Worm (Caenorhabditis elegans): ENCODE data around the gene F55B11.3.

F55B11.3 gene

DNA sequence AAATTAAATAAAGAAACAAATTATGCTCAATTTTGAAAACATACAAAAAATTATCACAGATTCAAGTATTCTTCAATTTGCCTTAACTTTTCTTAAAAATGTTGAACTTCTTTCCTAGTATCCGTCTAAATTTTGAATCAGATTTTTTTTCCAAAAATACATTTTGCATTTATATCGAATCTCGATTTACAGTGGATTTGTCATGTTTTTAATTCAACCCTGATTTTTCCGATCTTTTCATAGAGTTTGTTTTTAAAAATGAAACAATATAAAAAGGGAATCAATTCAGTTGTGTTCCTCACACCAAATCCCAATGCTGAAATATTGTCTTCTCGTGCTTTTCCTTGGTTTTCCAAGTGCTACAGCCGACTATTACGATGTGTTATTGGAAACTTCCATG, at the start of gene F55B11.3:
TSS of gene F55B11.3 (plus strand) at position 301 of the 400 bp plus-strand sequence.
- TF ChIP-seq fkh-10 (GFP tag; optimal IDR thresholded peaks at IDR 0.05) (no peak), sox-2 (GFP tag; IDR thresholded peaks at IDR 0.05) (no peak), T23F11.4 (GFP tag; optimal IDR thresholded peaks at IDR 0.05) (no peak), hlh-6 (tag; optimal IDR thresholded peaks at IDR 0.05) (no peak), nhr-11 (tag; optimal IDR thresholded peaks at IDR 0.05) (no peak), ceh-48 (tag; optimal IDR thresholded peaks at IDR 0.05) (no peak), sox-4 (tag; optimal IDR thresholded peaks at IDR 0.05) (no peak), ceh-14 (tag; optimal IDR thresholded peaks at IDR 0.05) (no peak), lin-11 (tag; optimal IDR thresholded peaks at IDR 0.05) (no peak), ceh-18 (tag; optimal IDR thresholded peaks at IDR 0.05) (no peak), C38D4.7 (GFP tag; optimal IDR thresholded peaks at IDR 0.05) (no peak), K02D7.2 (tag; optimal IDR thresholded peaks at IDR 0.05) (no peak), unc-3 (GFP tag; conservative IDR thresholded peaks at IDR 0.05) (no peak), unc-3 (tag; optimal IDR thresholded peaks at IDR 0.05) (no peak), fkh-6 (tag; optimal IDR thresholded peaks at IDR 0.05) (no peak), eyg-1 (tag; optimal IDR thresholded peaks at IDR 0.05) (no peak), hlh-15 (tag; optimal IDR thresholded peaks at IDR 0.05) (no peak), C08G9.2 (tag; optimal IDR thresholded peaks at IDR 0.05) (no peak), rnt-1 (tag; optimal IDR thresholded peaks at IDR 0.05) (no peak)

DNA sequence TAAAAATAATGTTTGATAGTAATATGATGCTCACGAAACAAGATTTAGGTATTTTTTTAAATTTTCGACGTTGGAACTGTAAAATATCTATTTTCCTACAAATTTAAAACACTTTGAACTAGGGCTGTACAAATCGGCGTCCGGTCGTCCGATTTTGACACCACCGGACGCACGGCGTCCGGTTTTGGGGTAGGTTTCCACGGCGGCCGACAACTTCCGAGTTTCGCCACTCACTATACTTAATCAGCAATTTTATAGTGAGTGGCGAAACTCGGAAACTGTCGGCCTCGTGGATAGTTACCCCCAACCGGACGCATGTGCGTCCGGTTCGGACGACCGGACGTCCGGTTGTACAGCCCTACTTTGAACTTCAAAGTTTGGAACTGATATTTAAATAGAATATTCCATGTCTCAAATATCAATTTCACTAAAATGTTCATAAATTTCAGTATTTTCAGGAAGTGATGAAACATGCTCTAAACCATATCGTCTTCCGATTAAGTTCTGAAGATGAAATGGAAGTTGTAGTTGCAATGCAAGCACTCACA, 47.2 kb upstream of the F55B11.3 start:
- no peak for TF ChIP-seq tbx-7 (tag; optimal IDR thresholded peaks at IDR 0.05)
- TF ChIP-seq unc-3 (GFP tag; conservative IDR thresholded peaks at IDR 0.05), result no peak
- no peak for TF ChIP-seq unc-3 (tag; optimal IDR thresholded peaks at IDR 0.05)
- no peak for TF ChIP-seq sox-2 (GFP tag; IDR thresholded peaks at IDR 0.05)
- TF ChIP-seq fax-1 (tag; optimal IDR thresholded peaks at IDR 0.05), result no peak
- TF ChIP-seq rnt-1 (tag; optimal IDR thresholded peaks at IDR 0.05), result no peak
- no peak for TF ChIP-seq pax-1 (tag; optimal IDR thresholded peaks at IDR 0.05)
- TF ChIP-seq ceh-24 (tag; optimal IDR thresholded peaks at IDR 0.05), result no peak
- no peak for TF ChIP-seq pha-4 (tag; optimal IDR thresholded peaks at IDR 0.05)
- no peak for TF ChIP-seq ceh-30 (tag; optimal IDR thresholded peaks at IDR 0.05)
- TF ChIP-seq ttx-3 (tag; optimal IDR thresholded peaks at IDR 0.05), result no peak
- no peak for TF ChIP-seq K02D7.2 (tag; optimal IDR thresholded peaks at IDR 0.05)
- TF ChIP-seq nhr-11 (tag; optimal IDR thresholded peaks at IDR 0.05), result no peak
- TF ChIP-seq ahr-1 (tag; optimal IDR thresholded peaks at IDR 0.05), result no peak
- TF ChIP-seq ceh-45 (GFP tag; IDR thresholded peaks at IDR 0.05), result no peak
- TF ChIP-seq ceh-34 (tag; optimal IDR thresholded peaks at IDR 0.05), result no peak
- no peak for TF ChIP-seq ets-4 (tag; optimal IDR thresholded peaks at IDR 0.05)

DNA sequence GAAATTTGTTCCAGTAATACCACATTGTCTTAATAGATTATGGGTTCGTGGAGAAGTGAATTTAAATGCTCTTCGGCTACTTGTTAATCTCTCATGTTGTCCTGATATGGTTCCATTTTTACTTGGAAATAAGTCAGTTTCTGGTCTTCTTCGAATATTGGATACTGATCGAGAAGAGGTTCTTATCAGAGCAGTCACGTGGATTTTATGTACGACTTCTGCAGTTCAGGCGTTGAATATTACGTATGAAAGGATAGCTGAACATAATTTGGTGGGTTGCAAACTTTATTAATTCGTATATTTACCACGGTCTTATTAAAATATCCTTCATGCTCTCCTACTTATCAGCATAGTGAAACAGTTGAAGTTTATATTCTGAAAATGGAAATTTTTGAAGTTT, 46.6 kb upstream of the F55B11.3 start:
- TF ChIP-seq ref-2 (tag; optimal IDR thresholded peaks at IDR 0.05), result no peak
- no peak for TF ChIP-seq hlh-13 (GFP tag; optimal IDR thresholded peaks at IDR 0.05)
- no peak for TF ChIP-seq F13H6.1 (tag; optimal IDR thresholded peaks at IDR 0.05)
- TF ChIP-seq C38D4.7 (GFP tag; optimal IDR thresholded peaks at IDR 0.05), result no peak
- no peak for TF ChIP-seq ceh-19 (GFP tag; optimal IDR thresholded peaks at IDR 0.05)
- no peak for TF ChIP-seq unc-3 (GFP tag; conservative IDR thresholded peaks at IDR 0.05)
- no peak for TF ChIP-seq unc-3 (tag; optimal IDR thresholded peaks at IDR 0.05)
- no peak for TF ChIP-seq lim-6 (tag; optimal IDR thresholded peaks at IDR 0.05)

DNA sequence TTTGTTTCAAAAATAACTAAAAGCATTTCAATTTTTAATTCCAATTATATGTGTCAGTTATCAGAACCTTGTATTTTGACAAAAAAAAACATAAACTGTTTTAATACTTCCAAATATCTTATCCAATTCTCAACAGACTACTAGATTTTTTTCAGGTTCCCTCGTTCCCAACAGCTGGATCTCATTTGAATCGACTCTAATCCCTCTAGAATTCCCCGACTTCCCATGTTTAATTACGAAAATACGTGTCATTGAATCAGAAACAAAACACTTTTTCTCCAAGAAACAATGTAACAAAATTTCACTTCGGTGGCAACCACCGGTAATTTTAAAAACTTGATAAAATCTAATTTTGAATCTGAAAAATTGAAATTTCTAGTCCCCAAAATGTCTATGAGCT, 45.3 kb upstream of the F55B11.3 start:
- TF ChIP-seq hlh-13 (GFP tag; optimal IDR thresholded peaks at IDR 0.05), result no peak
- no peak for TF ChIP-seq ceh-22 (tag; optimal IDR thresholded peaks at IDR 0.05)
- TF ChIP-seq pha-4 (tag; optimal IDR thresholded peaks at IDR 0.05), result no peak
- TF ChIP-seq hlh-6 (tag; optimal IDR thresholded peaks at IDR 0.05), result no peak
- TF ChIP-seq tbx-7 (tag; optimal IDR thresholded peaks at IDR 0.05), result no peak
- no peak for TF ChIP-seq lim-6 (tag; optimal IDR thresholded peaks at IDR 0.05)
- no peak for TF ChIP-seq dmd-4 (tag; optimal IDR thresholded peaks at IDR 0.05; ENCODE audit: borderline replicate concordance)
- no peak for TF ChIP-seq ceh-18 (tag; optimal IDR thresholded peaks at IDR 0.05)
- TF ChIP-seq sox-4 (tag; optimal IDR thresholded peaks at IDR 0.05), result no peak
- TF ChIP-seq hlh-30 (tag; optimal IDR thresholded peaks at IDR 0.05; ENCODE audit: insufficient read depth), result no peak
- no peak for TF ChIP-seq ceh-24 (tag; optimal IDR thresholded peaks at IDR 0.05)
- TF ChIP-seq ceh-14 (tag; optimal IDR thresholded peaks at IDR 0.05), result no peak
